Worm (Caenorhabditis elegans): ENCODE results near the gene C43F9.7.

DNA sequence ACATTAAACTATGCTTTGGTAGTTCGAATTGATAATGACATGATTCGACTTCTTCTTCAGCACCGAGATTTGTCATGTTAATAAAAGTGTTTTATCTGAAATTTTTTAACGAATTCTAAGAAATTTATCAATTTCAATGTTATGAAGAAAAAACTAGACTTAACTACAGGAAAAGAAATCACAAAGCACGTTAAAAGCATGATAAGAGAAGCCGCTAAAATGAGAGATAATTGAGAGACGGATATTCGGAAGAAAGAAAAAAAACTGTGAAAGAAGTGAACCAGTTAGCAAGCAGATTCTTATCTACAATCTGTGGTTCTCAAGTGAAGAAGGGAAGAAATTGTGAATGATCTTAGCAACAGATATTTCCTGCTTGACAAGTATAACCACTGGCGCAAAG is 4.4 kb downstream of the C43F9.7 start, which contains the start of gene C43F9.4:
- TF ChIP-seq unc-62 (GFP tag; optimal IDR thresholded peaks at IDR 0.05): no peak
- no peak for TF ChIP-seq rnt-1 (tag; optimal IDR thresholded peaks at IDR 0.05)
- no peak for TF ChIP-seq fkh-8 (tag; optimal IDR thresholded peaks at IDR 0.05)
- TF ChIP-seq nhr-12 (tag; optimal IDR thresholded peaks at IDR 0.05): no peak
- no peak for TF ChIP-seq nhr-11 (tag; optimal IDR thresholded peaks at IDR 0.05)
- no peak for TF ChIP-seq lin-13 (GFP tag; optimal IDR thresholded peaks at IDR 0.05)
- no peak for TF ChIP-seq ets-5 (GFP tag; IDR thresholded peaks at IDR 0.05)
- no peak for TF ChIP-seq sox-4 (tag; optimal IDR thresholded peaks at IDR 0.05)
- no peak for TF ChIP-seq nhr-76 (tag; optimal IDR thresholded peaks at IDR 0.05)
- TF ChIP-seq aha-1 (tag; optimal IDR thresholded peaks at IDR 0.05): no peak
- TF ChIP-seq egl-27 (tag; optimal IDR thresholded peaks at IDR 0.05): no peak
- no peak for TF ChIP-seq nhr-71 (tag; optimal IDR thresholded peaks at IDR 0.05)
- TF ChIP-seq blmp-1 (tag; optimal IDR thresholded peaks at IDR 0.05): no peak
